Worm (Caenorhabditis elegans) whole organism, late embryonic: ENCODE data around the gene T07F8.1.

Experiments
- C08G9.2 ChIP-seq: sonication (generic microtip); optimal IDR thresholded peaks from 2 replicates; lab custom pipeline; 2016; ENCODE audit warnings: mild to moderate bottlenecking, missing genetic modification characterization, moderate library complexity, missing compliant biosample characterization
- K02D7.2 ChIP-seq: sonication (generic microtip); optimal IDR thresholded peaks from 2 replicates; lab custom pipeline; 2017; ENCODE audit warnings: mild to moderate bottlenecking, missing genetic modification characterization, missing compliant biosample characterization
- K09A11.1 ChIP-seq: sonication (generic microtip); optimal IDR thresholded peaks from 2 replicates; lab custom pipeline; 2017; ENCODE audit warnings: antibody characterized with exemption, mild to moderate bottlenecking, missing genetic modification characterization, missing compliant biosample characterization; ENCODE audit not compliant: insufficient read depth
- Y22D7AL.16 ChIP-seq: sonication (generic microtip); optimal IDR thresholded peaks from 2 replicates; lab custom pipeline; 2016; ENCODE audit warnings: missing genetic modification characterization, missing compliant biosample characterization
- ahr-1 ChIP-seq: sonication (generic microtip); optimal IDR thresholded peaks from 2 replicates; lab custom pipeline; 2016; ENCODE audit warnings: missing genetic modification characterization, missing compliant biosample characterization
- ama-1 ChIP-seq: fragments of 150-350 bp; optimal IDR thresholded peaks from 2 replicates; lab custom pipeline; 2014
- ceh-19 ChIP-seq: fragments of 200-800 bp; sonication (Bioruptor generic); optimal IDR thresholded peaks from 2 replicates; lab custom pipeline; 2018; ENCODE audit warnings: mild to moderate bottlenecking, missing genetic modification characterization, missing compliant biosample characterization
- ceh-22 ChIP-seq: sonication (generic microtip); optimal IDR thresholded peaks from 2 replicates; lab custom pipeline; 2017; ENCODE audit warnings: missing biosample characterization, missing genetic modification characterization
- ceh-24 ChIP-seq: sonication (generic microtip); optimal IDR thresholded peaks from 2 replicates; lab custom pipeline; 2016; ENCODE audit warnings: mild to moderate bottlenecking, missing genetic modification characterization, missing compliant biosample characterization
- ceh-34 ChIP-seq: sonication (generic microtip); optimal IDR thresholded peaks from 2 replicates; lab custom pipeline; 2016; ENCODE audit warnings: mild to moderate bottlenecking, missing genetic modification characterization, missing compliant biosample characterization
- ceh-45 ChIP-seq: fragments of 200-800 bp; sonication (Bioruptor generic); IDR thresholded peaks from 2 replicates; pipeline ENCODE4 v1.3.6; 2022; ENCODE audit warnings: missing genetic modification reagents, missing genetic modification characterization, missing compliant biosample characterization
- ceh-6 ChIP-seq: fragments of 200-800 bp; sonication (Bioruptor generic); optimal IDR thresholded peaks from 2 replicates; lab custom pipeline; 2018; ENCODE audit warnings: mild to moderate bottlenecking, missing genetic modification characterization, missing compliant biosample characterization
- che-1 ChIP-seq: sonication (generic microtip); optimal IDR thresholded peaks from 2 replicates; lab custom pipeline; 2016; ENCODE audit warnings: mild to moderate bottlenecking, missing genetic modification characterization, missing compliant biosample characterization
- dmd-4 ChIP-seq: sonication (generic microtip); optimal IDR thresholded peaks from 2 replicates; lab custom pipeline; 2016; ENCODE audit warnings: borderline replicate concordance, missing genetic modification characterization, missing compliant biosample characterization
- dve-1 ChIP-seq: sonication (generic microtip); optimal IDR thresholded peaks from 2 replicates; lab custom pipeline; 2017; ENCODE audit warnings: antibody characterized with exemption, mild to moderate bottlenecking, missing genetic modification characterization, missing compliant biosample characterization
- elt-2 ChIP-seq: sonication (generic microtip); optimal IDR thresholded peaks from 2 replicates; lab custom pipeline; 2016; ENCODE audit warnings: missing genetic modification reagents, missing genetic modification characterization, missing compliant biosample characterization
- ets-4 ChIP-seq: sonication (generic microtip); optimal IDR thresholded peaks from 2 replicates; lab custom pipeline; 2016; ENCODE audit warnings: missing genetic modification characterization, missing compliant biosample characterization
- fkh-10 ChIP-seq: fragments of 150-350 bp; optimal IDR thresholded peaks from 2 replicates; lab custom pipeline; 2014; ENCODE audit warnings: missing biosample characterization, missing genetic modification reagents, missing genetic modification characterization
- gmeb-2 ChIP-seq: sonication (generic microtip); optimal IDR thresholded peaks from 2 replicates; lab custom pipeline; 2016; ENCODE audit warnings: missing genetic modification characterization, inconsistent platforms, missing compliant biosample characterization
- lim-6 ChIP-seq: sonication (generic microtip); optimal IDR thresholded peaks from 2 replicates; lab custom pipeline; 2016; ENCODE audit warnings: missing genetic modification characterization, missing compliant biosample characterization
- madf-2 ChIP-seq: sonication (generic microtip); optimal IDR thresholded peaks from 2 replicates; lab custom pipeline; 2017; ENCODE audit warnings: missing genetic modification characterization, missing compliant biosample characterization
- mec-3 ChIP-seq: sonication (generic microtip); optimal IDR thresholded peaks from 2 replicates; lab custom pipeline; 2016; ENCODE audit warnings: borderline replicate concordance, missing genetic modification characterization, missing compliant biosample characterization
- nfya-1 ChIP-seq: sonication (generic microtip); optimal IDR thresholded peaks from 2 replicates; lab custom pipeline; 2017; ENCODE audit warnings: missing genetic modification characterization, mild to moderate bottlenecking, missing compliant biosample characterization, antibody characterized with exemption, moderate library complexity
- nhr-11 ChIP-seq: fragments of 150-350 bp; optimal IDR thresholded peaks from 2 replicates; lab custom pipeline; 2014; ENCODE audit warnings: missing biosample characterization, missing genetic modification characterization
- npax-4 ChIP-seq: sonication (generic microtip); optimal IDR thresholded peaks from 2 replicates; lab custom pipeline; 2016; ENCODE audit warnings: missing genetic modification characterization, missing compliant biosample characterization
- odd-2 ChIP-seq: sonication (generic microtip); optimal IDR thresholded peaks from 2 replicates; lab custom pipeline; 2017; ENCODE audit warnings: antibody characterized with exemption, mild to moderate bottlenecking, missing genetic modification characterization, missing compliant biosample characterization
- pag-3 ChIP-seq: sonication (generic microtip); optimal IDR thresholded peaks from 2 replicates; lab custom pipeline; 2016; ENCODE audit warnings: missing compliant biosample characterization, missing genetic modification characterization, borderline replicate concordance
- pax-1 ChIP-seq: fragments of 150-350 bp; optimal IDR thresholded peaks from 2 replicates; lab custom pipeline; 2014; ENCODE audit warnings: missing biosample characterization, missing genetic modification characterization
- pha-2 ChIP-seq: sonication (generic microtip); optimal IDR thresholded peaks from 2 replicates; lab custom pipeline; 2017; ENCODE audit warnings: mild to moderate bottlenecking, missing genetic modification characterization, missing compliant biosample characterization
- pros-1 ChIP-seq: fragments of 150-350 bp; optimal IDR thresholded peaks from 2 replicates; lab custom pipeline; 2014; ENCODE audit warnings: missing biosample characterization, missing genetic modification reagents, missing genetic modification characterization
- rnt-1 ChIP-seq: sonication (generic microtip); optimal IDR thresholded peaks from 2 replicates; lab custom pipeline; 2016; ENCODE audit warnings: missing genetic modification characterization, missing compliant biosample characterization
- sdc-2 ChIP-seq: sonication (generic microtip); optimal IDR thresholded peaks from 2 replicates; lab custom pipeline; 2016; ENCODE audit warnings: missing genotype, missing genetic modification characterization, missing compliant biosample characterization
- sox-4 ChIP-seq: sonication (generic microtip); optimal IDR thresholded peaks from 2 replicates; lab custom pipeline; 2017; ENCODE audit warnings: mild to moderate bottlenecking, missing genetic modification characterization, inconsistent platforms, missing compliant biosample characterization
- syd-9 ChIP-seq: sonication (generic microtip); optimal IDR thresholded peaks from 2 replicates; lab custom pipeline; 2016; ENCODE audit warnings: mild to moderate bottlenecking, missing genetic modification characterization, moderate library complexity, missing compliant biosample characterization
- tbx-2 ChIP-seq: sonication (generic microtip); optimal IDR thresholded peaks from 2 replicates; lab custom pipeline; 2016; ENCODE audit warnings: missing genetic modification characterization, missing compliant biosample characterization
- ttx-3 ChIP-seq: sonication (generic microtip); optimal IDR thresholded peaks from 2 replicates; lab custom pipeline; 2016; ENCODE audit warnings: missing genetic modification reagents, missing genetic modification characterization, missing compliant biosample characterization
- unc-3 ChIP-seq, 2 experiments: fragments of 200-800 bp in 1 of 2; sonication (Bioruptor generic) in 1 of 2; sonication (generic microtip) in 1 of 2; conservative IDR thresholded peaks in 1 of 2; optimal IDR thresholded peaks in 1 of 2; 2 replicates each; pipeline versions ENCODE4 v1.3.6 to Lab custom; 2016 to 2022; ENCODE audit warnings: missing compliant biosample characterization in 2 of 2, missing genetic modification characterization in 2 of 2, missing genetic modification reagents in 1 of 2
- unc-86 ChIP-seq: sonication (generic microtip); optimal IDR thresholded peaks from 2 replicates; lab custom pipeline; 2016; ENCODE audit warnings: missing genetic modification characterization, missing compliant biosample characterization
- zip-5 ChIP-seq: sonication (generic microtip); optimal IDR thresholded peaks from 2 replicates; lab custom pipeline; 2016; ENCODE audit warnings: missing genetic modification characterization, missing compliant biosample characterization
- ztf-16 ChIP-seq: sonication (generic microtip); optimal IDR thresholded peaks from 2 replicates; lab custom pipeline; 2017; ENCODE audit warnings: missing genetic modification characterization, missing compliant biosample characterization

Gene T07F8.1

ce11 chrII:7183493-7184272 is 35.5 kb downstream of the T07F8.1 start, which contains the start of gene pdl-1 (continued):
- TF ChIP-seq syd-9 (tag; lab: Kevin White, UChicago) (peak; percentile 95), ahr-1 (tag; lab: Kevin White, UChicago) (peak; percentile 76), ets-4 (tag; lab: Kevin White, UChicago) (no peak), ceh-45 (GFP tag; lab: Robert Waterston, UW) (peak; percentile 93), dve-1 (tag; lab: Kevin White, UChicago) (peak; percentile 89), npax-4 (tag; lab: Kevin White, UChicago) (peak; percentile 74), pax-1 (tag; lab: Kevin White, UChicago) (no peak), pros-1 (tag; lab: Kevin White, UChicago) (peak; percentile 83), odd-2 (tag; lab: Kevin White, UChicago) (peak; percentile 81), che-1 (tag; lab: Kevin White, UChicago) (peak; percentile 92), ztf-16 (tag; lab: Kevin White, UChicago) (peak; percentile 95), gmeb-2 (peak; percentile 94), K02D7.2 (tag; lab: Kevin White, UChicago) (peak; percentile 90), dmd-4 (tag; lab: Kevin White, UChicago) (peak; percentile 89), sox-4 (tag; lab: Kevin White, UChicago) (peak; percentile 94), pha-2 (tag; lab: Kevin White, UChicago) (peak; percentile 91), unc-3 (GFP tag; conservative IDR thresholded peaks at IDR 0.05; lab: Robert Waterston, UW) (peak; percentile 91), unc-3 (tag; optimal IDR thresholded peaks at IDR 0.05; lab: Kevin White, UChicago) (peak; percentile 93), ceh-24 (tag; lab: Kevin White, UChicago) (peak; percentile 73), nfya-1 (tag; lab: Kevin White, UChicago) (peak; percentile 54), madf-2 (peak; percentile 92), unc-86 (peak; percentile 91), ceh-22 (tag; lab: Kevin White, UChicago) (no peak), lim-6 (peak; percentile 61), ceh-6 (GFP tag; lab: Kevin White, UChicago) (peak; percentile 92), ttx-3 (peak; percentile 89), pag-3 (tag; lab: Kevin White, UChicago) (peak; percentile 82), fkh-10 (no peak), zip-5 (peak; percentile 81), tbx-2 (tag; lab: Kevin White, UChicago) (peak; percentile 96), nhr-11 (tag; lab: Kevin White, UChicago) (no peak)

- TF ChIP-seq odd-2 (tag; lab: Kevin White, UChicago) (no peak), C08G9.2 (tag; lab: Kevin White, UChicago) (no peak)
- TF ChIP-seq, all 69 proteins: peak for 0
These were observed 37.9 kb downstream of the T07F8.1 start for ce11 chrII:7186117-7186516.

- TF ChIP-seq ama-1: no peak
- TF ChIP-seq sdc-2: no peak
- no peak for TF ChIP-seq madf-2
- no peak for TF ChIP-seq rnt-1 (tag; lab: Kevin White, UChicago)
- no peak for TF ChIP-seq Y22D7AL.16 (tag; lab: Kevin White, UChicago)
- no peak for TF ChIP-seq ceh-34
- no peak for TF ChIP-seq ttx-3
- TF ChIP-seq ceh-45 (GFP tag; lab: Robert Waterston, UW): no peak
- TF ChIP-seq syd-9 (tag; lab: Kevin White, UChicago): no peak
- no peak for TF ChIP-seq ceh-19 (GFP tag; lab: Kevin White, UChicago)
- TF ChIP-seq pros-1 (tag; lab: Kevin White, UChicago): no peak
- no peak for TF ChIP-seq gmeb-2
- no peak for TF ChIP-seq K09A11.1
- no peak for TF ChIP-seq ztf-16 (tag; lab: Kevin White, UChicago)
- no peak for TF ChIP-seq mec-3
- TF ChIP-seq tbx-2 (tag; lab: Kevin White, UChicago): no peak
- TF ChIP-seq elt-2: no peak
These were observed 38.9 kb downstream of the T07F8.1 start, which contains the start of gene C27H5.6 for ce11 chrII:7187110-7187509. Gene C27H5.6 (minus strand): TSS chrII:7187210.
